Fruit fly (Drosophila melanogaster) S2 (cell line): ENCODE results near the gene CG13403.

Experiments
- CG8478 ChIP-seq: fragments of >200 bp; optimal IDR thresholded peaks from 2 replicates; lab custom pipeline; 2018
- CTCF ChIP-seq, 2 experiments: fragments of >200 bp; optimal IDR thresholded peaks; 2 replicates each; lab custom pipeline; 2018

DNA sequence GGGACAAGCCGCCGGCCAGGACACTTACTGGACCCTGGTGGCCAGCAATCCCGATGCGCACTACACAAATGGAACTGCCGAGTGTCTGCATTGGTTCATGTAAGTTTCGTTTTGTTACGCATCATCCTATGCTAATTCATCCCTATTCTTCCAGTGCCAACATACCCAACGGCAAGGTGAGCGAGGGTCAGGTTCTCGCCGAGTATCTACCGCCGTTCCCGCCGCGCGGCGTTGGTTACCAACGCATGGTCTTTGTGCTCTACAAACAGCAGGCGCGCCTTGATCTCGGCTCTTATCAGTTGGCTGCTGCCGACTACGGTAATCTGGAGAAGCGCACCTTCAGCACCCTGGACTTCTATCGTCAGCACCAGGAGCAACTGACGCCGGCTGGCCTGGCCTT lies 35.2 kb upstream of the CG13403 start:
- no peak for TF ChIP-seq CTCF (optimal IDR thresholded peaks at IDR 0.05; lab: Kevin White, UChicago)
- no peak for TF ChIP-seq CG8478 (lab: Kevin White, UChicago)
